Worm (Caenorhabditis elegans) whole organism, early embryonic: ENCODE data around the gene rpl-36.

ENCODE experiments used
- B0310.2 ChIP-seq: sonication (generic microtip); optimal IDR thresholded peaks from 2 replicates; lab custom pipeline; 2016; ENCODE audit warnings: mild to moderate bottlenecking, missing genetic modification characterization, missing compliant biosample characterization
- F13C5.2 ChIP-seq: sonication (generic microtip); optimal IDR thresholded peaks from 2 replicates; lab custom pipeline; 2017; ENCODE audit warnings: mild to moderate bottlenecking, missing genetic modification characterization, inconsistent platforms, missing compliant biosample characterization
- aly-1 ChIP-seq: sonication (generic microtip); optimal IDR thresholded peaks from 2 replicates; lab custom pipeline; 2016; ENCODE audit warnings: missing genetic modification characterization, missing compliant biosample characterization
- ama-1 ChIP-seq: fragments of 150-350 bp; optimal IDR thresholded peaks from 2 replicates; lab custom pipeline; 2014
- ceh-13 ChIP-seq: fragments of 200-800 bp; sonication (Bioruptor generic); optimal IDR thresholded peaks from 2 replicates; lab custom pipeline; 2018; ENCODE audit warnings: mild to moderate bottlenecking, missing genetic modification characterization, missing compliant biosample characterization
- ceh-36 ChIP-seq: sonication (generic microtip); optimal IDR thresholded peaks from 2 replicates; lab custom pipeline; 2016; ENCODE audit warnings: missing genetic modification characterization, inconsistent platforms, missing compliant biosample characterization
- ets-7 ChIP-seq: sonication (generic microtip); optimal IDR thresholded peaks from 2 replicates; lab custom pipeline; 2016; ENCODE audit warnings: missing genotype, missing genetic modification characterization, missing compliant biosample characterization
- flt-1 ChIP-seq: fragments of 200-800 bp; sonication (Bioruptor generic); IDR thresholded peaks from 2 replicates; pipeline ENCODE4 v1.3.6; 2022; ENCODE audit warnings: missing genetic modification characterization, missing compliant biosample characterization
- hmbx-1 ChIP-seq: sonication (generic microtip); optimal IDR thresholded peaks from 2 replicates; lab custom pipeline; 2016; ENCODE audit warnings: mild to moderate bottlenecking, missing genetic modification characterization, missing compliant biosample characterization
- hmg-4 ChIP-seq: fragments of 200-800 bp; sonication (Bioruptor generic); optimal IDR thresholded peaks from 2 replicates; lab custom pipeline; 2018; ENCODE audit warnings: mild to moderate bottlenecking, missing genetic modification characterization, missing compliant biosample characterization
- hnd-1 ChIP-seq: sonication (generic microtip); optimal IDR thresholded peaks from 2 replicates; lab custom pipeline; 2016; ENCODE audit warnings: missing genetic modification characterization, missing compliant biosample characterization
- pes-1 ChIP-seq: fragments of 200-800 bp; sonication (Bioruptor generic); IDR thresholded peaks from 2 replicates; pipeline ENCODE4 v1.3.6; 2022; ENCODE audit warnings: missing genetic modification reagents, missing genetic modification characterization, missing compliant biosample characterization
- scrt-1 ChIP-seq: fragments of 200-800 bp; sonication (Bioruptor generic); IDR thresholded peaks from 2 replicates; pipeline ENCODE4 v1.3.6; 2022; ENCODE audit warnings: missing genetic modification characterization, missing compliant biosample characterization
- sea-1 ChIP-seq: fragments of 200-800 bp; sonication (Bioruptor generic); conservative IDR thresholded peaks from 2 replicates; pipeline ENCODE4 v1.3.6; 2022; ENCODE audit warnings: missing genetic modification characterization, missing compliant biosample characterization
- tbx-11 ChIP-seq: fragments of 200-800 bp; sonication (Bioruptor generic); IDR thresholded peaks from 2 replicates; pipeline ENCODE4 v1.3.6; 2022; ENCODE audit warnings: missing genetic modification characterization, missing compliant biosample characterization
- tbx-37 ChIP-seq: fragments of 200-800 bp; sonication (Bioruptor generic); conservative IDR thresholded peaks from 2 replicates; pipeline ENCODE4 v1.3.6; 2022; ENCODE audit warnings: missing genetic modification reagents, missing genetic modification characterization, missing compliant biosample characterization
- tra-4 ChIP-seq: sonication (generic microtip); optimal IDR thresholded peaks from 2 replicates; lab custom pipeline; 2017; ENCODE audit warnings: missing genetic modification characterization, missing compliant biosample characterization

rpl-36 gene

DNA sequence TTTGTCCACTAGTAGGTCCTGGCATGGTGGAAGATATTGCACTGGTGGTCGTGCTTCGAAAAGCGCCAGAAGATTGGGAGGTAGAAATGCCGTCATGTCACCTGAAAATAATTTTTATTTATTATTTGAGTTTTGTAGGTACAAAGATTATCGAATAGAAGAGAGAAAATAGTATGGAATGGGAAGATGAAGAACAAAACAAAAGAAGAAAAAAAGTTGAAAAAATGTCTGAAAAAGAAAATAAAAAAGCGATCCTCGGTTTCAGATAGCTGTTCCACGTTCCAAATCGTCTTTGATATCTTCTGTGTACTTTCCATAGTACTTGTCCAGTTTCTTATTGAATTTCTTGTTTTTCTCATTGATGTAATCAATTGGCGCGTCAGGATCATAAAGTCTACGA lies 19.0 kb upstream of the rpl-36 start, which contains the start of gene rnp-7:
rnp-7 (minus strand) TSS at position 101 of the 400 bp plus-strand sequence.
- TF ChIP-seq ets-7 (no peak), aly-1 (tag; lab: Kevin White, UChicago) (no peak), hmg-4 (GFP tag; lab: Kevin White, UChicago) (no peak), ama-1 (no peak), ceh-36 (tag; lab: Kevin White, UChicago) (no peak), sea-1 (GFP tag; lab: Robert Waterston, UW) (no peak), tbx-11 (GFP tag; lab: Robert Waterston, UW) (no peak), pes-1 (GFP tag; lab: Robert Waterston, UW) (no peak), tra-4 (tag; lab: Kevin White, UChicago) (no peak), flt-1 (GFP tag; lab: Robert Waterston, UW) (no peak), scrt-1 (GFP tag; lab: Robert Waterston, UW) (no peak), B0310.2 (tag; lab: Kevin White, UChicago) (no peak), F13C5.2 (tag; lab: Kevin White, UChicago) (no peak)

DNA sequence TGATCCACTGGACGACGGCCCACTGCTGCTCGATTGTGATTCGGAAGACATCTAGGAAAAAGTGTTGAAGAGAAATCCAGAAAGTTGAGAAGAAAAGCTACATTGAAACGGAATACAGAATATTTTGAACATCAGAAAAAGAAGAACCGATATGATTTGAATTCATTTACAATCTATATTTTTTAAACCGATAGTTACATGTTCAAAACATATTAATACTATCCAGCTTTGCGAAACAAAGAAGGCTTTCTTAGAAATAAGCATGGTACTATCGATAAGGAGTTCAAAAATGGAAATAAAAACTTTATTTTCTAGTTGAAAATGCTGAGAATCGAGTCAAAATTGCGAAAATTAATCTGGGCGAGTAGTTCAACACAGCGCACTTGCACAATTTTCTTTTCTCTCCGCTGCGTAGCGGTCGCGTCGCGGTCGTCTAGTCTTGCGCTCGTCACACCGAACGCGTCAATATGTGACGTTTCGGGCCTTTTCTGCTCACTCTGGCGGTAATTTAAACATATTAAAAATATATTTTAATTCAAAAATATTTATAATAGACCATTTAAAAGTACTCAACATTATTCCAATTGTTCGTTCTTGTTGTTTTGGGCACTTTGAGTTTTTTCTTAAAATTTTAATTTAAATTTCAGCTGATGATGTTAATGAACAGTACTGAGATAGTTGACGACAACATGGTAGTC lies 17.8 kb upstream of the rpl-36 start, which contains the start of the genes syf-2 and K04G7.1:
syf-2 (minus strand) TSS at position 51 of the 698 bp plus-strand sequence.
K04G7.1 (plus strand) TSS at position 648 of the 698 bp plus-strand sequence.
- no peak for TF ChIP-seq flt-1 (GFP tag; lab: Robert Waterston, UW)
- no peak for TF ChIP-seq tbx-11 (GFP tag; lab: Robert Waterston, UW)
- TF ChIP-seq ama-1, result no peak
- peak; percentile 75 for TF ChIP-seq F13C5.2 (tag; lab: Kevin White, UChicago)
- TF ChIP-seq hmg-4 (GFP tag; lab: Kevin White, UChicago), result peak; percentile 69
- no peak for TF ChIP-seq ceh-36 (tag; lab: Kevin White, UChicago)
- no peak for TF ChIP-seq sea-1 (GFP tag; lab: Robert Waterston, UW)
- TF ChIP-seq hmbx-1 (tag; lab: Kevin White, UChicago), result no peak
- no peak for TF ChIP-seq ets-7
- no peak for TF ChIP-seq scrt-1 (GFP tag; lab: Robert Waterston, UW)

DNA sequence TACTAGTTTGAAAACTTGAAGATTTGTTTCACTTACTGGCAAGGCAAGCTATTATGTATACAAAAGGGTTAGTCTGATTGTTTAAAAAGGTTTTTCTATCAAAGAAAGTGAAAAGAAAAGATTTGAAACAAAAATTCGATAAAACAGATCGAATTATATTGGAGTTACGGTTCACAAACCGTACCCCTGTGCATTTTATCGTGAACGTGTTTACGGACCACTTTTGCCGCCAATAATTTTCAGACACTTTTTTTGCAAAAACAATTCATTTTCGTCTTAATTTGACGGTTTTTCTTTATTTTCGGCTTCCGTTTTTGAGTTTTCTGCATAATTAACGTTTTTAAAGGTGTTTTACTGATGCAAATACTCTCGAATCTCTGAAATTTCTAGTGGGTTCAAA lies 14.8 kb upstream of the rpl-36 start:
- TF ChIP-seq ceh-36 (tag; lab: Kevin White, UChicago), result no peak
- no peak for TF ChIP-seq hmg-4 (GFP tag; lab: Kevin White, UChicago)
- TF ChIP-seq tbx-37, result no peak
- no peak for TF ChIP-seq hmbx-1 (tag; lab: Kevin White, UChicago)
- no peak for TF ChIP-seq B0310.2 (tag; lab: Kevin White, UChicago)

DNA sequence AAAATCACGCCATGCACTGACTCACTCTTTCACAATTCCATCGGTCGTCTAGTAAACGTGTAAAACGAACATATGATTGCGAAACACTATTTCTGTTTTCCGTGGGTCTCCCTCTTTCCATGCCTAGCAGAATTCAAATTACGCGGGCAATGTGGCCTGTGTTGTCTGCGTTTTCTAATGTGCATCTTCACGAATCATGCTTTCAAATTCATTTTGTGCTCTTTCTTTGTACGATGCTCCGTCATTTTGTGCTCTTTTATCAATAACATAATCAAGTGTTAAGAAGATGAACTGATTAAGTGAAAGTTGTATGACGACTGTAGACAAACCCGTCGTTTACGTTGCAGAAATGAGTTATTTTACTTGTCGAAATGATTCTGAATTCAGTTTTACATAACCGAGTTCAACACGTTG lies 14.2 kb upstream of the rpl-36 start:
- no peak for TF ChIP-seq B0310.2 (tag; lab: Kevin White, UChicago)

DNA sequence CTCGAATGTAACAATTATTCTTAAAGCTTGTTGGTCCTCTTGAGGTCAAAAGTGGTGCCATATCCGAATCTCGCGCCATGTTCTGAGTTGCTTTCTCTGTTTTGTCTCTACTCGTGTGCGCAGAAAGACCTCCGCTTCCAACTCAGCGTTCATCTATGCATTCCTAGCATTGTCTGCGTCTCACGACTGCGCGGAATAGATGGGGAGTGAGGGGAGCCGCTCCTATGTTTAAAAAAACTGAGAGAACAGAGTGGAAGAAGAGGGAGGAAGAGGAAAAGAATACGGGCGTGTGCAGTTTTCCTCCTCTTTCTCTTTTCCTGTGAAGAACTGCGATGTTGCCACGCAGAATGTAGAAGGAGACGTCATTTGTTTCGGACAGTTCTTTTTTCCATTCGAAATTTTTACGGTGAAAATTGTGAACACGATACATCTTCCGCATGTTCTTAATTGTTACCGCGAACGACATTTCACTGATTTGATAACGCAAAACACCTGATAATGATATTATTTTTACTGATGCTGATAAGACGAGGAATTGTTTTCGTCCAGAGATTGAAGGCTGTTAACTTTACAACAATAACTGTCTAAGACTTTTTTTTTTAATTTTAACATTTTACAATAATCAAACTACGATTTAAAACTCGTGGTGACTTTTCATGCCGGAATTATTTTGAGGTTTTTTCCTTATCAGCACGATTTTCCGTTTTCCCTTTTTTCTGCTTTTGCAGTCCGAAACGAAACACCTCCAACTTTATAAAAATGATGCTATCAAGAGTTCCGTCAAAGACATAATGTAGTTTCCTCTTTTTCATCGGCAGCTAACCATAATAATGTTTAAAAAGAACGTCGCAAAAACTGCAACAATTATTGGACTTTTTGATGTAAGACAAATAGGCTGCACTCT lies 13.1 kb upstream of the rpl-36 start:
- TF ChIP-seq scrt-1 (GFP tag; lab: Robert Waterston, UW) (no peak), ceh-36 (tag; lab: Kevin White, UChicago) (no peak), tbx-37 (no peak), flt-1 (GFP tag; lab: Robert Waterston, UW) (no peak), hnd-1 (no peak), ama-1 (no peak), hmbx-1 (tag; lab: Kevin White, UChicago) (no peak), aly-1 (tag; lab: Kevin White, UChicago) (no peak), ets-7 (no peak), F13C5.2 (tag; lab: Kevin White, UChicago) (no peak), pes-1 (GFP tag; lab: Robert Waterston, UW) (no peak), B0310.2 (tag; lab: Kevin White, UChicago) (no peak), ceh-13 (GFP tag; lab: Kevin White, UChicago) (no peak), tbx-11 (GFP tag; lab: Robert Waterston, UW) (no peak)

DNA sequence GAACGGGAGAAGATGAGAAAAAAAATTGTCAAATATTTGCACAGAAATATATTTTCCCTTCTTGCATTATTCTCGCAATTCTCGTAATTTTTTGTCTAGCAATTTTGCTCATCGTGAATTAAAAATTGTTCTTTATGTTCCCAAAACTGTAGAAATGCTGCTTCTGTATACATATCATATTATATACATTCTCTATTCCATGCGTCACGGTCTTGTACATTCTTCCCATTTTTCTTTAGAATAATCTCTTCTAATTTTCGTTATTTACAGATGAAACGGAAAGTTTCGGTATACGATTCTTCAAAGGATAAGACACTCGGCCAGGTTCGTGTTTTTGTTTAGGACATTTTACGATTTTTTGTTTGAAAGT lies 12.5 kb upstream of the rpl-36 start, which contains the start of gene acs-4:
acs-4 (plus strand) TSS at position 271 of the 370 bp plus-strand sequence.
- TF ChIP-seq flt-1 (GFP tag; lab: Robert Waterston, UW), result no peak
- no peak for TF ChIP-seq F13C5.2 (tag; lab: Kevin White, UChicago)
- TF ChIP-seq B0310.2 (tag; lab: Kevin White, UChicago), result no peak
- TF ChIP-seq hmg-4 (GFP tag; lab: Kevin White, UChicago), result no peak
- no peak for TF ChIP-seq sea-1 (GFP tag; lab: Robert Waterston, UW)
- TF ChIP-seq aly-1 (tag; lab: Kevin White, UChicago), result no peak
- no peak for TF ChIP-seq hmbx-1 (tag; lab: Kevin White, UChicago)
- TF ChIP-seq tra-4 (tag; lab: Kevin White, UChicago), result no peak
- TF ChIP-seq ets-7, result no peak
- no peak for TF ChIP-seq ceh-36 (tag; lab: Kevin White, UChicago)
- TF ChIP-seq tbx-11 (GFP tag; lab: Robert Waterston, UW), result no peak
- TF ChIP-seq ceh-13 (GFP tag; lab: Kevin White, UChicago), result no peak
- no peak for TF ChIP-seq hnd-1

DNA sequence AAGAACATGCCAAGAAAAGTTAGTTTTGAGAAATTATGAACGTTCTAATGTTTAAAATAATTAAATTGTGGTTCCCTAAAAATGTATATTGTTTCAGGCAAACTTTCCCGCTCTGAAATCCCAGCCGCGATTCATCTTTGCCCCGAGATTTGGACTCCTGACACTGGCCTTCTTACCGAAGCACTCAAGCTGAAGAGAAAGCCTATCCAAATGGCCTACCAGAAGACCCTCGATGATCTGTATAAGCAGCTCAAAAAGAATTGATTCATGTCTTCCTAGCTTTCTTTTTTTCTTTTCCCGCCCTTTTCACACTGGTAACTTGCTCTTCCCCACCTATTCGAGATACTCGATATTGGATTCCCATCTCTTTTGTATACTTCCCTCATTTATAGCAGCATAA lies 10.0 kb upstream of the rpl-36 start:
- TF ChIP-seq tbx-37, result no peak
- no peak for TF ChIP-seq B0310.2 (tag; lab: Kevin White, UChicago)
